Fruit fly (Drosophila melanogaster): ENCODE data around the gene otu.

otu gene

DNA sequence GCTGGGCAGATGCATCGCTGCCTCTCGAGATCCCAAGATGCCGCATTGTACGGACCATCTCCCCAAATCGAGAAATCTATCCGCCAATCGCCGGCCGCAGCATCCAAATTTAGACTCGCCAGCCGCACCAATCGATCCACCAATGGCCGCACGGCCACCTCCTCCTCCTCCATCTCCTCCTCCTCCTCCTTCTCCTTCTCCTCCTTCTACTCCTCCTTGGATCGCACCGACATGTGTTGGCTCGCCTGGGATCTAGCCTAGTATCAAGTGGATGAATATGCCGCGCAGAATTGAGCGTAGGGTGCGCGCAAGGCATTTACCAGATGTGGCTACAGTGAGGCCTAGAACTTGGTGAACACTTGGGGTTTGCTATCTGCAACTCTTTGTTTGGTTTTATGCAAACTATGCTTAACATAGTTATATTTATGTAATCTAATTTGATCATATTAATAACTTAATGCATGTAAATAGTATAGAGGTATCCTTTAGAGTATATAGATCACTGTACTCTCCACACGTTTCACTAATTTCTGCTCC lies 34.2 kb downstream of the otu start, which contains the start of gene org-1 (continued):
- TF ChIP-seq CG7357 (GFP tag; IDR thresholded peaks at IDR 0.05) (peak; percentile 92), HLH4C (GFP tag; IDR thresholded peaks at IDR 0.05; ENCODE audit: partially characterized antibody) (no peak), unc-4 (GFP tag; IDR thresholded peaks at IDR 0.05; ENCODE audit: partially characterized antibody) (no peak), CG13624 (GFP tag; optimal IDR thresholded peaks at IDR 0.05) (peak; percentile 73), ssp (GFP tag; IDR thresholded peaks at IDR 0.05) (peak; percentile 93), CG3838 (GFP tag; optimal IDR thresholded peaks at IDR 0.05) (peak; percentile 50), CG2889 (GFP tag; IDR thresholded peaks at IDR 0.05) (peak; percentile 94), pfk (GFP tag; optimal IDR thresholded peaks at IDR 0.05) (peak; percentile 22), disco-r (GFP tag; optimal IDR thresholded peaks at IDR 0.05) (peak; percentile 65), ham (GFP tag; IDR thresholded peaks at IDR 0.05) (peak; percentile 92), gfzf (GFP tag; optimal IDR thresholded peaks at IDR 0.05) (no peak), Six4 (GFP tag; optimal IDR thresholded peaks at IDR 0.05) (peak; percentile 93), CG7556 (GFP tag; optimal IDR thresholded peaks at IDR 0.05) (peak; percentile 90), MESR4 (GFP tag; optimal IDR thresholded peaks at IDR 0.05) (peak; percentile 31), CG6254 (GFP tag; optimal IDR thresholded peaks at IDR 0.05) (peak; percentile 92), pzg (GFP tag; optimal IDR thresholded peaks at IDR 0.05) (no peak), gem (tag; optimal IDR thresholded peaks at IDR 0.05) (peak; percentile 97), Bdp1 (GFP tag; optimal IDR thresholded peaks at IDR 0.05) (peak; percentile 46), Ets97D (GFP tag; optimal IDR thresholded peaks at IDR 0.05) (peak; percentile 57), CG11093 (GFP tag; IDR thresholded peaks at IDR 0.05) (peak; percentile 98), sens-2 (GFP tag; IDR thresholded peaks at IDR 0.05) (peak; percentile 97), HmgD (GFP tag; optimal IDR thresholded peaks at IDR 0.05) (peak; percentile 26), CG9876 (GFP tag; optimal IDR thresholded peaks at IDR 0.05) (peak; percentile 20), sr (GFP tag; IDR thresholded peaks at IDR 0.05) (peak; percentile 74; the same call in 2 of the 3 replicates), kay (GFP tag; optimal IDR thresholded peaks at IDR 0.05) (peak; percentile 85), Ptx1 (GFP tag; IDR thresholded peaks at IDR 0.05) (peak; percentile 99), CG33557 (GFP tag; optimal IDR thresholded peaks at IDR 0.05) (peak; percentile 97), insv (GFP tag; optimal IDR thresholded peaks at IDR 0.05) (peak in 1 of 2 experiments; percentile 50), luna (GFP tag; optimal IDR thresholded peaks at IDR 0.05) (peak; percentile 12), Dbx (GFP tag; IDR thresholded peaks at IDR 0.05) (peak; percentile 94), cas (GFP tag; IDR thresholded peaks at IDR 0.05) (peak; percentile 92), CG13775 (GFP tag; optimal IDR thresholded peaks at IDR 0.05) (peak; percentile 89), grau (tag; optimal IDR thresholded peaks at IDR 0.05) (peak; percentile 100), Atf-2 (GFP tag; optimal IDR thresholded peaks at IDR 0.05) (peak; percentile 80), lmd (GFP tag; IDR thresholded peaks at IDR 0.05) (peak; percentile 98), CG14710 (tag; optimal IDR thresholded peaks at IDR 0.05) (peak; percentile 95), ftz-f1 (GFP tag; optimal IDR thresholded peaks at IDR 0.05) (no peak), slbo (GFP tag; IDR thresholded peaks at IDR 0.05) (peak; percentile 97), Vsx1 (GFP tag; optimal IDR thresholded peaks at IDR 0.05) (peak; percentile 83), ken (GFP tag; IDR thresholded peaks at IDR 0.05) (peak; percentile 98), Usf (GFP tag; optimal IDR thresholded peaks at IDR 0.05) (peak; percentile 91), ERR (GFP tag; optimal IDR thresholded peaks at IDR 0.05) (peak; percentile 58), jumu (GFP tag; optimal IDR thresholded peaks at IDR 0.05) (peak; percentile 85), CG6654 (GFP tag; optimal IDR thresholded peaks at IDR 0.05) (peak; percentile 85), fd3F (GFP tag; optimal IDR thresholded peaks at IDR 0.05) (peak; percentile 88), CG7372 (GFP tag; IDR thresholded peaks at IDR 0.05) (peak; percentile 98), CG33213 (GFP tag; optimal IDR thresholded peaks at IDR 0.05) (peak; percentile 64), CG8089 (GFP tag; optimal IDR thresholded peaks at IDR 0.05) (peak; percentile 80), trem (tag; optimal IDR thresholded peaks at IDR 0.05) (peak; percentile 94), ATbp (GFP tag; optimal IDR thresholded peaks at IDR 0.05) (peak; percentile 91), BEAF-32 (GFP tag; optimal IDR thresholded peaks at IDR 0.05) (no peak)
